Worm (Caenorhabditis elegans): Measurements from ENCODE around the gene clc-31.
A peak's percentile ranks its signal among the peaks of the same experiment; 100 is the strongest.

Gene clc-31

ce11 chrII:367455-367854, 27.1 kb downstream of the clc-31 start, which contains the start of gene ptr-3:
ptr-3 (minus strand) TSS chrII:367555.
- TF ChIP-seq unc-39 (tag; optimal IDR thresholded peaks at IDR 0.05) = no peak
- TF ChIP-seq skn-1 (tag; optimal IDR thresholded peaks at IDR 0.05) = no peak

- TF ChIP-seq jun-1 (tag; optimal IDR thresholded peaks at IDR 0.05) (no peak), R02D3.7 (tag; optimal IDR thresholded peaks at IDR 0.05) (no peak), lin-39 (tag; optimal IDR thresholded peaks at IDR 0.05) (no peak), nfya-1 (tag; optimal IDR thresholded peaks at IDR 0.05; ENCODE audit: insufficient read depth) (peak; percentile 62), daf-12 (tag; optimal IDR thresholded peaks at IDR 0.05) (no peak)
Observed at ce11 chrII:370394-370793, 30.1 kb downstream of the clc-31 start.

ce11 chrII:371549-371948, 31.2 kb downstream of the clc-31 start:
- peak; percentile 17 for TF ChIP-seq nhr-25 (tag; optimal IDR thresholded peaks at IDR 0.05)
- no peak for TF ChIP-seq egl-27 (tag; optimal IDR thresholded peaks at IDR 0.05)
- peak; percentile 8 for TF ChIP-seq nhr-23 (tag; optimal IDR thresholded peaks at IDR 0.05)
- TF ChIP-seq nhr-67 (tag; optimal IDR thresholded peaks at IDR 0.05) = no peak

DNA sequence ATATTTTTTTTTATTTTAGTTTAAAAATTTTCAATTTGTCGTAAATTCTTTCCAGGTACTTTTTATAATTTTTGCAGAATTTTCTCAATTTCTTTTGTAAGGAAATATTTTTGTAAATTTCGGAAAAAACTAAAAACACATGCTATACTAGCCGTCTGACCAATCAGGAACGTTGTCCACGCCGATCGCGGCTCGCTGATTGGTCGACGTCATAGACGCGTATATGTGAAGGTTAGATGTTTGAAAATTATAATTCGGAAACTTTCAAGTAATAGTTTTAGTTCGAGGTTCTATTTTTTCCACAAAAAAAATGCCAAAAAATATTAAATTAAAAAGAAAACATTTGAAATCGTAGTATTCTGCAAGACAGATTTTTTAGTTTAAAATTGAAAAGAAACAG, 31.9 kb downstream of the clc-31 start:
- TF ChIP-seq nfya-1 (tag; optimal IDR thresholded peaks at IDR 0.05; ENCODE audit: insufficient read depth) (peak; percentile 44), ceh-16 (tag; optimal IDR thresholded peaks at IDR 0.05) (no peak)

ce11 chrII:374950-375349, 34.6 kb downstream of the clc-31 start, which contains the start of gene C03H5.4:
C03H5.4 (plus strand) TSS chrII:375250.
- TF ChIP-seq ztf-11 (tag; optimal IDR thresholded peaks at IDR 0.05) = no peak
- TF ChIP-seq nhr-76 (tag; optimal IDR thresholded peaks at IDR 0.05) = no peak
- TF ChIP-seq mml-1 (tag; optimal IDR thresholded peaks at IDR 0.05) = no peak
- TF ChIP-seq nhr-67 (tag; optimal IDR thresholded peaks at IDR 0.05) = no peak
- no peak for TF ChIP-seq nhr-237 (tag; optimal IDR thresholded peaks at IDR 0.05)
- no peak for TF ChIP-seq lin-39 (tag; optimal IDR thresholded peaks at IDR 0.05)
- TF ChIP-seq ceh-28 (tag; optimal IDR thresholded peaks at IDR 0.05) = no peak
- TF ChIP-seq ama-1 (optimal IDR thresholded peaks at IDR 0.05) = no peak
- no peak for TF ChIP-seq ceh-9 (tag; optimal IDR thresholded peaks at IDR 0.05)
- TF ChIP-seq daf-12 (tag; optimal IDR thresholded peaks at IDR 0.05) = no peak
- TF ChIP-seq snpc-4 (tag; optimal IDR thresholded peaks at IDR 0.05) = no peak
- no peak for TF ChIP-seq unc-39 (tag; optimal IDR thresholded peaks at IDR 0.05)

ce11 chrII:378351-378750, 38.0 kb downstream of the clc-31 start, which contains the start of gene C03H5.9:
C03H5.9 (plus strand) TSS chrII:378651.
- TF ChIP-seq pha-4 (tag; optimal IDR thresholded peaks at IDR 0.05) = no peak
- no peak for TF ChIP-seq tbx-2 (tag; optimal IDR thresholded peaks at IDR 0.05)
- no peak for TF ChIP-seq skn-1 (tag; optimal IDR thresholded peaks at IDR 0.05)

DNA sequence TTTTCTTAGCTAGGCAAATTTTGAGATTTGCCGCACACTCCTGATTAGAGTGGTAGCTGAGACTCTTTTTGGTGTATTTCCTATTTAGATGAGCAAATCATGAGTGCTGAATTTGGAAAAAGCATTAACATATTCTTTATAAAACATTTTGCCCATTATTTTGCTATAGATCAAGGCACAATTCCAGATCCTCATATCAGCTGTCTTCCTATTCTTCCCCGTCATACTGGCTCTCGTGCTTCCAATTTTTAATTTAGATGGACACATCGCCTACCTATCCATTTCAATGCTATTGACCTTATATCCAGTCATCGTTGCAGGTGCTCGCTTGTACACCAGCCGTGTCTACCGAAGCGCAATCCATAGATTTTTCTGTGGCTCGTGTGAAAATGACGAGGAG, 39.6 kb downstream of the clc-31 start, which contains the start of gene C03H5.7:
Gene C03H5.7 (plus strand): TSS at position 301 of the 400 bp plus-strand sequence.
- no peak for TF ChIP-seq daf-12 (tag; optimal IDR thresholded peaks at IDR 0.05)
- no peak for TF ChIP-seq elt-2 (tag; optimal IDR thresholded peaks at IDR 0.05)
- TF ChIP-seq nhr-12 (tag; optimal IDR thresholded peaks at IDR 0.05) = no peak
- TF ChIP-seq nhr-11 (tag; optimal IDR thresholded peaks at IDR 0.05) = no peak
- no peak for TF ChIP-seq fkh-2 (tag; optimal IDR thresholded peaks at IDR 0.05)
- TF ChIP-seq ama-1 (optimal IDR thresholded peaks at IDR 0.05) = no peak

DNA sequence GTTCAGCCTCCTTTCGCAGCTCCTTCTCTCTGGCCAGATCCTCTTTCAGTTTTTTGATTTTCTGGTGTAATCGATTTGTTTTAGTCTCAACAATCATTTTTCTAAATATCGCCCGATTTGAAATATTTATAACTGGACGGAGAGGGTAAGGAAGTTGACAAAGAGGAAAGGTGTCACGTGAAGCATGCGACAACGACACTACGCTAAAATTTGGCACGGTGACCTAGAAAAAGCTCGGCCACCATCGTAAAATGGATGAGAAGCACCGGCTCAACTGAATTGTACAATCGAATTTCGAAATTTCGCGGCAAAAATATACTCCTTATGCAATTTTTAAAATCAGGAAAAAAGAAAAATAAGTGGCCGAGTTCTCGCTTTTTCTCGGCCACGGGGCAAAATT, 44.9 kb downstream of the clc-31 start, which contains the start of gene C03H5.5:
Gene C03H5.5 (minus strand): TSS at position 101 of the 400 bp plus-strand sequence.
- no peak for TF ChIP-seq unc-39 (tag; optimal IDR thresholded peaks at IDR 0.05)
- no peak for TF ChIP-seq nhr-28 (tag; optimal IDR thresholded peaks at IDR 0.05)
- no peak for TF ChIP-seq snpc-4 (tag; optimal IDR thresholded peaks at IDR 0.05)
- no peak for TF ChIP-seq nhr-77 (tag; optimal IDR thresholded peaks at IDR 0.05)
- TF ChIP-seq pha-4 (tag; optimal IDR thresholded peaks at IDR 0.05) = no peak
- no peak for TF ChIP-seq fkh-10 (GFP tag; optimal IDR thresholded peaks at IDR 0.05)
- TF ChIP-seq eor-1 (tag; optimal IDR thresholded peaks at IDR 0.05) = no peak
- no peak for TF ChIP-seq hmg-11 (tag; optimal IDR thresholded peaks at IDR 0.05)
- TF ChIP-seq elt-2 (tag; optimal IDR thresholded peaks at IDR 0.05) = no peak
- TF ChIP-seq ceh-9 (tag; optimal IDR thresholded peaks at IDR 0.05) = no peak
- no peak for TF ChIP-seq nfya-1 (tag; optimal IDR thresholded peaks at IDR 0.05; ENCODE audit: insufficient read depth)
- no peak for TF ChIP-seq ztf-11 (tag; optimal IDR thresholded peaks at IDR 0.05)
- no peak for TF ChIP-seq ceh-28 (tag; optimal IDR thresholded peaks at IDR 0.05)
- no peak for TF ChIP-seq ama-1 (optimal IDR thresholded peaks at IDR 0.05)
- TF ChIP-seq skn-1 (tag; optimal IDR thresholded peaks at IDR 0.05) = no peak
- TF ChIP-seq tbx-2 (tag; optimal IDR thresholded peaks at IDR 0.05) = no peak
- no peak for TF ChIP-seq nhr-12 (tag; optimal IDR thresholded peaks at IDR 0.05)
- TF ChIP-seq elt-3 (tag; optimal IDR thresholded peaks at IDR 0.05) = no peak

Data from whole organism, L3 larva.